Worm (Caenorhabditis elegans): ENCODE data around the gene T05C1.3.

DNA sequence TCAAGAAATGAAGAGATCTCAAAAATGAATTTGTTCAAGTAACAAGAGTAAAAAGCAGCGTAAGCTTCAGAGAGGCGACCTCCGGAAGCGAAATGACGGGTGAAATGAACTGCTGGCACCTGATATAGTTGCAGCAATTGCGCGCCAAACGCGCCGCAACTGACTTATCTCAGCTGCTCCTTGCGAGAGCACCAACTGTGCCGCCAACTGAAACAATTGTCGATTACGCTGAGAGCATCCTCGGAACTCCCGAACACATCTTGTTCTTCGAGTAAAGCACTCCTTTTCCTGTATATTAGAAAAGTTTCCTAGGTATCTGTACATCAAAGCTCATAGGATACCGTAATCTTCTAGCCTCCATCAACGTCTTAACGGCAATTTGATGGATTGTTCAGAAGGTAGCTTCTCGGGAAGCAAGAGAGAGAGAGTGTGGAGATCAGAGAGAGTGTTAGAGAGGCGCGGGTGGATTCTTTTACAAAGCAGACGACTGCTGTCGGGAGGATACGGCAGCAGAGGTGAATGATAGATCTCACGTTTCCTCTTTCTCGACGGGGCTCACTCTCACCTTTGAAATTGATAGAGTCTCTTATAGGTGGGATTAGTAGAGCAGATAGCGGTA lies 30.9 kb upstream of the T05C1.3 start:
- TF ChIP-seq skn-1 (tag; optimal IDR thresholded peaks at IDR 0.05) (no peak), nhr-19 (GFP tag; conservative IDR thresholded peaks at IDR 0.05) (0 out of 2 replicates have a peak, but pooled peaks have one; percentile 23), ceh-82 (tag; optimal IDR thresholded peaks at IDR 0.05) (no peak), nhr-12 (tag; optimal IDR thresholded peaks at IDR 0.05) (no peak), ama-1 (optimal IDR thresholded peaks at IDR 0.05) (no peak)

Measured in whole organism, L1 larva.